Fruit fly (Drosophila melanogaster) S2 (cell line): ENCODE measurements around the gene CG42637.

ENCODE experiments used
- CG8478 ChIP-seq: fragments of >200 bp; optimal IDR thresholded peaks from 2 replicates; lab custom pipeline; 2018
- CTCF ChIP-seq, 2 experiments: fragments of >200 bp; optimal IDR thresholded peaks; 2 replicates each; lab custom pipeline; 2018

dm6 chr3L:19695057-19695627 lies 98.2 kb downstream of the CG42637 start, which contains the start of gene verm:
- TF ChIP-seq CG8478 (lab: Kevin White, UChicago) (no peak), CTCF (optimal IDR thresholded peaks at IDR 0.05; lab: Kevin White, UChicago) (no peak)
